Worm (Caenorhabditis elegans) whole organism, L4 larva: ENCODE results near the gene ttr-41.

Experiments used
- F26F4.8 ChIP-seq: fragments of 200-800 bp; sonication (Bioruptor generic); conservative IDR thresholded peaks from 2 replicates; pipeline ENCODE4 v1.3.6; 2022; ENCODE audit warnings: missing genetic modification characterization, missing compliant biosample characterization
- R02D3.7 ChIP-seq: fragments of 150-350 bp; sonication (generic microtip); optimal IDR thresholded peaks from 3 replicates; lab custom pipeline; 2014; ENCODE audit warnings: missing biosample characterization, missing genetic modification characterization
- T26A8.4 ChIP-seq: fragments of 200-800 bp; sonication (Bioruptor generic); IDR thresholded peaks from 2 replicates; pipeline ENCODE4 v1.3.6; 2022; ENCODE audit warnings: missing genetic modification characterization, missing compliant biosample characterization
- Y105C5A.15 ChIP-seq: fragments of 200-800 bp; sonication (Bioruptor generic); IDR thresholded peaks from 2 replicates; pipeline ENCODE4 v1.3.6; 2022; ENCODE audit warnings: missing genetic modification characterization, missing compliant biosample characterization
- Y48G9A.11 ChIP-seq: fragments of 200-800 bp; sonication (Bioruptor generic); IDR thresholded peaks from 2 replicates; pipeline ENCODE4 v1.3.6; 2022; ENCODE audit warnings: missing genetic modification reagents, missing genetic modification characterization, missing compliant biosample characterization
- Y5F2A.4 ChIP-seq: fragments of 200-800 bp; sonication (Bioruptor generic); optimal IDR thresholded peaks from 2 replicates; lab custom pipeline; 2018; ENCODE audit warnings: mild to moderate bottlenecking, missing genetic modification characterization, missing compliant biosample characterization
- ZK337.2 ChIP-seq: fragments of 200-800 bp; sonication (Bioruptor generic); IDR thresholded peaks from 2 replicates; pipeline ENCODE4 v1.3.6; 2022; ENCODE audit warnings: missing genetic modification reagents, missing genetic modification characterization, missing compliant biosample characterization
- aha-1 ChIP-seq: fragments of 150-350 bp; peaks from one replicate; lab custom pipeline; 2014; ENCODE audit warnings: missing biosample characterization, missing genetic modification characterization
- aly-2 ChIP-seq: sonication (generic microtip); optimal IDR thresholded peaks from 2 replicates; lab custom pipeline; 2018; ENCODE audit warnings: missing biosample characterization, missing genetic modification characterization
- ama-1 ChIP-seq: fragments of 150-350 bp; optimal IDR thresholded peaks from 2 replicates; lab custom pipeline; 2014; ENCODE audit warnings: inconsistent platforms, mixed read lengths
- ceh-28 ChIP-seq: fragments of 150-350 bp; optimal IDR thresholded peaks from 2 replicates; lab custom pipeline; 2014; ENCODE audit warnings: missing biosample characterization, missing genetic modification reagents, missing genetic modification characterization
- ces-1 ChIP-seq: fragments of 150-350 bp; sonication (generic microtip); optimal IDR thresholded peaks from 4 replicates; lab custom pipeline; 2014; ENCODE audit warnings: missing biosample characterization, missing genetic modification reagents, missing genetic modification characterization
- ctbp-1 ChIP-seq: fragments of 200-800 bp; sonication (Bioruptor generic); IDR thresholded peaks from 2 replicates; pipeline ENCODE4 v1.3.6; 2022; ENCODE audit warnings: missing genetic modification reagents, missing genetic modification characterization, missing compliant biosample characterization
- dmd-8 ChIP-seq: fragments of 200-800 bp; sonication (Bioruptor generic); IDR thresholded peaks from 2 replicates; pipeline ENCODE4 v1.3.6; 2022; ENCODE audit warnings: missing genetic modification characterization, missing compliant biosample characterization
- dmd-9 ChIP-seq: fragments of 200-800 bp; sonication (Bioruptor generic); IDR thresholded peaks from 2 replicates; pipeline ENCODE4 v1.3.6; 2022; ENCODE audit warnings: missing genetic modification reagents, missing genetic modification characterization, missing compliant biosample characterization
- dpl-1 ChIP-seq: fragments of 150-350 bp; optimal IDR thresholded peaks from 2 replicates; lab custom pipeline; 2014; ENCODE audit warnings: missing biosample characterization, missing genetic modification reagents, missing genetic modification characterization
- duxl-1 ChIP-seq: sonication (generic microtip); optimal IDR thresholded peaks from 2 replicates; lab custom pipeline; 2016; ENCODE audit warnings: mild to moderate bottlenecking, missing genetic modification characterization, moderate library complexity, missing compliant biosample characterization; ENCODE audit not compliant: poor library complexity
- fkh-10 ChIP-seq: fragments of 150-350 bp; optimal IDR thresholded peaks from 2 replicates; lab custom pipeline; 2014; ENCODE audit warnings: missing biosample characterization, missing genetic modification reagents, missing genetic modification characterization
- fos-1 ChIP-seq: fragments of 150-350 bp; optimal IDR thresholded peaks from 2 replicates; lab custom pipeline; 2014; ENCODE audit warnings: missing biosample characterization, missing genetic modification characterization
- hmg-1.1 ChIP-seq: fragments of 200-800 bp; sonication (Bioruptor generic); IDR thresholded peaks from 2 replicates; pipeline ENCODE4 v1.3.6; 2022; ENCODE audit warnings: missing genetic modification reagents, missing genetic modification characterization, missing compliant biosample characterization
- jun-1 ChIP-seq: fragments of 150-350 bp; optimal IDR thresholded peaks from 2 replicates; lab custom pipeline; 2014; ENCODE audit warnings: missing biosample characterization, missing genetic modification reagents, missing genetic modification characterization
- lin-13 ChIP-seq: fragments of 150-350 bp; optimal IDR thresholded peaks from 2 replicates; lab custom pipeline; 2014; ENCODE audit warnings: missing biosample characterization, missing genetic modification reagents, missing genetic modification characterization
- lin-15B ChIP-seq: fragments of 150-350 bp; sonication (generic microtip); optimal IDR thresholded peaks from 3 replicates; lab custom pipeline; 2014; ENCODE audit warnings: missing biosample characterization, missing genetic modification characterization
- madf-5 ChIP-seq, 2 experiments: fragments of 200-800 bp; sonication (Bioruptor generic); IDR thresholded peaks; 2 replicates each; pipeline ENCODE4 v1.3.6; 2022; ENCODE audit warnings: missing compliant biosample characterization in 2 of 2, missing genetic modification characterization in 2 of 2
- madf-9 ChIP-seq: fragments of 200-800 bp; sonication (Bioruptor generic); conservative IDR thresholded peaks from 2 replicates; pipeline ENCODE4 v1.3.6; 2022; ENCODE audit warnings: missing genetic modification reagents, missing genetic modification characterization, missing compliant biosample characterization
- mdt-29 ChIP-seq: fragments of 200-800 bp; sonication (Bioruptor generic); IDR thresholded peaks from 2 replicates; pipeline ENCODE4 v1.3.6; 2022; ENCODE audit warnings: missing genetic modification reagents, missing genetic modification characterization, missing compliant biosample characterization
- mxl-3 ChIP-seq: fragments of 200-800 bp; sonication (Bioruptor generic); optimal IDR thresholded peaks from 2 replicates; lab custom pipeline; 2018; ENCODE audit warnings: mild to moderate bottlenecking, missing genetic modification characterization, missing compliant biosample characterization
- nhr-11 ChIP-seq: fragments of 150-350 bp; optimal IDR thresholded peaks from 2 replicates; lab custom pipeline; 2014; ENCODE audit warnings: missing biosample characterization, missing genetic modification characterization
- nhr-237 ChIP-seq: sonication (generic microtip); optimal IDR thresholded peaks from 2 replicates; lab custom pipeline; 2017; ENCODE audit warnings: missing biosample characterization, missing genetic modification characterization
- nhr-28 ChIP-seq: fragments of 150-350 bp; optimal IDR thresholded peaks from 2 replicates; lab custom pipeline; 2014; ENCODE audit warnings: missing biosample characterization, missing genetic modification characterization
- nhr-41 ChIP-seq: fragments of 200-800 bp; sonication (Bioruptor generic); IDR thresholded peaks from 2 replicates; pipeline ENCODE4 v1.3.6; 2022; ENCODE audit warnings: missing genetic modification reagents, missing genetic modification characterization, missing compliant biosample characterization
- nhr-77 ChIP-seq: fragments of 150-350 bp; optimal IDR thresholded peaks from 2 replicates; lab custom pipeline; 2014; ENCODE audit warnings: missing biosample characterization, missing genetic modification characterization
- pha-4 ChIP-seq, 2 experiments: fragments of 150-350 bp in 1 of 2; fragments of 200-800 bp in 1 of 2; sonication (Bioruptor generic) in 1 of 2; IDR thresholded peaks in 1 of 2; optimal IDR thresholded peaks in 1 of 2; 2 replicates each; pipeline versions ENCODE4 v1.3.6 to Lab custom; 2014 to 2022; ENCODE audit warnings: missing genetic modification characterization in 2 of 2, missing genetic modification reagents in 2 of 2, missing biosample characterization in 1 of 2, missing compliant biosample characterization in 1 of 2
- snpc-1.2 ChIP-seq: fragments of 200-800 bp; sonication (Bioruptor generic); IDR thresholded peaks from 2 replicates; pipeline ENCODE4 v1.3.6; 2022; ENCODE audit warnings: missing genetic modification reagents, missing genetic modification characterization, missing compliant biosample characterization
- spr-3 ChIP-seq: fragments of 200-800 bp; sonication (Bioruptor generic); optimal IDR thresholded peaks from 2 replicates; lab custom pipeline; 2018; ENCODE audit warnings: mild to moderate bottlenecking, missing genetic modification characterization, missing compliant biosample characterization
- tag-97 ChIP-seq: fragments of 200-800 bp; sonication (Bioruptor generic); IDR thresholded peaks from 2 replicates; pipeline ENCODE4 v1.3.6; 2022; ENCODE audit warnings: missing genetic modification characterization, missing compliant biosample characterization
- unc-39 ChIP-seq: sonication (generic microtip); optimal IDR thresholded peaks from 2 replicates; lab custom pipeline; 2017; ENCODE audit warnings: missing biosample characterization, missing genetic modification characterization
- zag-1 ChIP-seq: fragments of 150-350 bp; optimal IDR thresholded peaks from 2 replicates; lab custom pipeline; 2014; ENCODE audit warnings: missing biosample characterization, missing genetic modification characterization
- zip-2 ChIP-seq: fragments of 150-350 bp; optimal IDR thresholded peaks from 2 replicates; lab custom pipeline; 2014; ENCODE audit warnings: missing biosample characterization, missing genetic modification characterization

ttr-41 gene

DNA sequence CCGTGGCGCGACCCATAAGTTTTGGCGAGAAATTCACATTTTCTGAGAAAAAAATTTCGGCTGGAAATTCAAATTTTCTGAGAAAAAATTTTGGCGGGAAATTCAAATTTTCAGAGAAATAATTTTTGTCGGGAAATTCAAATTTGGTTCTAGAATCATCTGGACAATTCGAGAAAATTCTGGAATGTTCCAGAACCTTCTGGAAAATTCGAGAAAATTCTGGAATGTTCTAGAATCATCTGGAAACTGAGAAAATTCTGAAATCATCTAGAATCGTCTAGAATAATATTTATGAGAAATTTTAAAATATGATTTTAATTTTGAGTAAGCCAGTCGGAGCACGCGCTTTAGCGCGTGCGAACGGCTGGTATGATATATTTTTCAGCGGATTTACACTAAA is 42.8 kb downstream of the ttr-41 start:
- TF ChIP-seq F26F4.8 (GFP tag; lab: Robert Waterston, UW) (no peak), fkh-10 (no peak), ama-1 (lab: Kevin White, UChicago) (no peak), fos-1 (tag; lab: Kevin White, UChicago) (no peak), lin-13 (GFP tag; lab: Kevin White, UChicago) (no peak), snpc-1.2 (no peak), nhr-41 (no peak), nhr-28 (no peak), nhr-11 (no peak), unc-39 (tag; lab: Kevin White, UChicago) (no peak), dmd-9 (GFP tag; lab: Robert Waterston, UW) (no peak), ZK337.2 (no peak), nhr-237 (no peak), aly-2 (tag; lab: Kevin White, UChicago) (no peak), nhr-77 (no peak), lin-15B (tag; lab: Kevin White, UChicago) (no peak), tag-97 (GFP tag; lab: Robert Waterston, UW) (no peak), spr-3 (GFP tag; lab: Kevin White, UChicago) (no peak)
- TF ChIP-seq, all 104 proteins: peak for 0

DNA sequence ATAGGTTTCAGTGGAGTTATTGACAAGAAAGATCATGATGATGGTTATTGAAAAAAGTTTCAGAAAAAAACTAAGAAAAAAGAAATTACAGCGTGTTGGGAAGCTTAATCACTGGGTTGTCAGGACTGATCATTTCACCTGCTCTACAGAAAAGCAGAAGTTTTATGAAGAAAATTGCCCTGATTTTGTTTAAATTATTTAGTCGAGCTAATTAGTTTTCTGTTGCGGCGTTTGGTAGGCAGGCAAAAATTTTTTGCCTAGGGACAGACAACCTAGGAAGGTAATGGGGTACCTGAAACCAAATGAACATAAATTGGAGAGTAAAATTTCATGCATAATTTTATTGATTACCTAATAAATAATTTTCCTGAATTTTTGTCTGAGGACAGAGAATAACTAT is 44.0 kb downstream of the ttr-41 start, which contains the start of gene sre-40:
Gene sre-40, minus strand, starts transcription at position 101 of the 400 bp plus-strand sequence.
- TF ChIP-seq Y105C5A.15 (GFP tag; lab: Robert Waterston, UW): no peak
- TF ChIP-seq zip-2 (tag; lab: Kevin White, UChicago): no peak
- no peak for TF ChIP-seq aha-1 (tag; lab: Kevin White, UChicago)
- TF ChIP-seq dmd-8 (GFP tag; lab: Robert Waterston, UW): no peak

DNA sequence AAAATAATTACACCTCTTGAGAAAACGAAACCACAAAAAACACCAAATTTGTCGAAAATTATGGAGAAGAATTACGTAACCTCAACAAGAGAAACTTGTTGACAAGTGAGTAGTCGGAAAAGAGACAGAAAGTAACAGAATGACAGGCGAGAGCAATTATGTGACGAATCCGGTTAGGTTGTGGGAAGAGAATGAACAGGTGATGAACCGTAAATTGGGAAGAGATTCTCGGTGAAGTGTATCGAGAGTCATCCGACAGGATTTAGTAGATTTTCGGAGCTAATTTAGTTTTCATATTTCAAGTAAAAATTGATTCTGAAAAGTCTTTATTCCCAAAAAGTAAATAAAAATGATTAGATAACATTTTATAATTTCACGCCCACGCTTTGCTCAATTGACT is 46.3 kb downstream of the ttr-41 start, which contains the start of gene T05A7.7:
Gene T05A7.7, minus strand, starts transcription at position 101 of the 400 bp plus-strand sequence.
- TF ChIP-seq nhr-28 (no peak), madf-9 (GFP tag; lab: Robert Waterston, UW) (no peak), pha-4 (GFP tag; IDR thresholded peaks at IDR 0.05; lab: Robert Waterston, UW) (no peak), pha-4 (tag; optimal IDR thresholded peaks at IDR 0.05; lab: Kevin White, UChicago) (no peak), madf-5 (GFP tag; IDR thresholded peaks at IDR 0.05; lab: Robert Waterston, UW) (no peak), duxl-1 (tag; lab: Kevin White, UChicago) (no peak), ces-1 (GFP tag; lab: Kevin White, UChicago) (no peak), jun-1 (tag; lab: Kevin White, UChicago) (no peak), fos-1 (tag; lab: Kevin White, UChicago) (no peak), Y5F2A.4 (GFP tag; lab: Kevin White, UChicago) (no peak)
- TF ChIP-seq, all 104 proteins: peak for 0

DNA sequence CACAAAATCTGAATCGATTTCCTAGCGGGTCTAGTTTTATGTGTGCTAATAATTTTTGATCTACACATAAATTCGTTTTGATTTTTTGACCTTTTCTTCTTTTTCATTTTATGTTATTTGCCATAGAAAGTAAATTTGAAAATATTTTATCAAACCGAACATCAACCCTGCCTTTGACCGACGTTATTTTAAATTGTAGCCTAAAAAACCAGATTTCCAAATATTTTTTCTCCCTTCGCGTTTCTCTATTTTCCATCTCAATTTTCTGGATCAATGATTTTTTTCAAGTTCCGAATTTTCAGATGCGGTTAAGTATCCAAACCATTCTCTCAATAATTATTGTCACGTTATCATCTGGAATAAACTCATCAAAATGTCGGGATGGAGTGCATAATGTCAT is 49.8 kb downstream of the ttr-41 start, which contains the start of gene T05A7.1:
Gene T05A7.1, plus strand, starts transcription at position 301 of the 400 bp plus-strand sequence.
- TF ChIP-seq jun-1 (tag; lab: Kevin White, UChicago) (no peak), nhr-11 (no peak), Y48G9A.11 (no peak), T26A8.4 (GFP tag; lab: Robert Waterston, UW) (no peak), ctbp-1 (GFP tag; lab: Robert Waterston, UW) (no peak), R02D3.7 (tag; lab: Kevin White, UChicago) (no peak), dpl-1 (GFP tag; lab: Kevin White, UChicago) (no peak), ceh-28 (no peak), hmg-1.1 (GFP tag; lab: Robert Waterston, UW) (no peak), mdt-29 (no peak), mxl-3 (no peak), zag-1 (tag; lab: Kevin White, UChicago) (no peak)
